Fruit fly (Drosophila melanogaster): Measurements from ENCODE around the gene Cpr30B.

DNA sequence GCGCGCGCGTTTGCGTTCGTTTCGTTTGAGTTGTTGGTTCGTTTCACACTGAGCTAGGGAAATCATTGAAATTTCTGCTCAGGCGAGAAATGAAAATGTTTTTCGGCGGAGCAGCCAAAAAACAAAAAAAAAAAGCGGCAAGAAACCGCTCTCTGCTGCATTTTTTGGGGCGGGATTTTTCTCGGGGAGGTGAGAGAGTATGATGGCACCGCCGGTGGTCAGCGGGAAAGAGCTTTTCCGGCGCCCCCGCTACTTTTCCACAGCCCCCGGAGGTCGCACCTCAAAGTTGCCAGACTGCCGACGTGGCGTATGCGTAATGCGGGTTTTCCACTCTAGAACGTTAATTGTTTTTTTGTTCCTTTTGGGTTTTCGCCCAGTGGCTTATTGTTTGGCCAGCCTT, 22.7 kb downstream of the Cpr30B start, which contains the start of gene CG46468:
- TF ChIP-seq CG5204 (GFP tag; optimal IDR thresholded peaks at IDR 0.05) (no peak), Hr96 (GFP tag; optimal IDR thresholded peaks at IDR 0.05) (no peak), CG14711 (tag; optimal IDR thresholded peaks at IDR 0.05) (no peak), CG33017 (tag; optimal IDR thresholded peaks at IDR 0.05) (no peak), Mnt (GFP tag; optimal IDR thresholded peaks at IDR 0.05) (no peak)
